Fruit fly (Drosophila melanogaster) whole organism, embryonic: ENCODE results near the gene CG13064.

ENCODE experiments used
- Ada2b ChIP-seq: fragments of 200-800 bp; sonication (Bioruptor generic); IDR thresholded peaks from 2 replicates; pipeline ENCODE4 v1.3.6; 2022; ENCODE audit warnings: missing biosample characterization, missing genetic modification characterization
- Atf-2 ChIP-seq: fragments of 200-800 bp; sonication (Bioruptor generic); optimal IDR thresholded peaks from 2 replicates; lab custom pipeline; 2016; ENCODE audit warnings: missing biosample characterization, missing genetic modification characterization
- Blimp-1 ChIP-seq: fragments of 200-800 bp; sonication (Bioruptor generic); optimal IDR thresholded peaks from 3 replicates; lab custom pipeline; 2018; ENCODE audit warnings: missing biosample characterization, missing genetic modification characterization, mild to moderate bottlenecking, moderate library complexity, missing genetic modification reagents
- CG12391 ChIP-seq: fragments of 200-800 bp; sonication (Bioruptor generic); optimal IDR thresholded peaks from 3 replicates; lab custom pipeline; 2018; ENCODE audit warnings: missing biosample characterization, mild to moderate bottlenecking, missing genetic modification characterization, moderate library complexity
- CG14441 ChIP-seq: fragments of 200-800 bp; sonication (Bioruptor generic); IDR thresholded peaks from 2 replicates; pipeline ENCODE4 v1.3.6; 2022; ENCODE audit warnings: missing biosample characterization, missing genetic modification characterization
- CG1603 ChIP-seq: fragments of 200-800 bp; sonication (Bioruptor generic); optimal IDR thresholded peaks from 2 replicates; lab custom pipeline; 2019; ENCODE audit warnings: missing biosample characterization, mild to moderate bottlenecking, missing genetic modification characterization, moderate library complexity
- CG2116 ChIP-seq: fragments of 200-800 bp; sonication (Bioruptor generic); optimal IDR thresholded peaks from 3 replicates; lab custom pipeline; 2018; ENCODE audit warnings: missing biosample characterization, mild to moderate bottlenecking, missing genetic modification characterization
- CG2678 ChIP-seq: fragments of 200-800 bp; sonication (Bioruptor generic); optimal IDR thresholded peaks from 3 replicates; lab custom pipeline; 2019; ENCODE audit warnings: missing biosample characterization, mild to moderate bottlenecking, missing genetic modification characterization, moderate library complexity
- CG30403 ChIP-seq: fragments of 200-800 bp; sonication (Bioruptor generic); optimal IDR thresholded peaks from 3 replicates; lab custom pipeline; 2016; ENCODE audit warnings: missing biosample characterization, missing genetic modification characterization
- CG31441 ChIP-seq: fragments of 200-800 bp; sonication (Bioruptor generic); IDR thresholded peaks from 2 replicates; pipeline ENCODE4 v1.3.6; 2022; ENCODE audit warnings: missing biosample characterization, missing genetic modification characterization
- CG42726 ChIP-seq: fragments of 200-800 bp; sonication (Bioruptor generic); IDR thresholded peaks from 2 replicates; pipeline ENCODE4 v1.3.6; 2022; ENCODE audit warnings: missing biosample characterization, missing genetic modification characterization; ENCODE audit not compliant: partially characterized antibody
- CG7987 ChIP-seq: fragments of 200-800 bp; sonication (Bioruptor generic); optimal IDR thresholded peaks from 2 replicates; lab custom pipeline; 2018; ENCODE audit warnings: missing biosample characterization, mild to moderate bottlenecking, missing genetic modification characterization, moderate library complexity
- CG9797 ChIP-seq: fragments of 200-800 bp; sonication (Bioruptor generic); optimal IDR thresholded peaks from 3 replicates; lab custom pipeline; 2018; ENCODE audit warnings: missing biosample characterization, mild to moderate bottlenecking, missing genetic modification characterization
- Gug ChIP-seq: fragments of 200-800 bp; sonication (Bioruptor generic); IDR thresholded peaks from 4 replicates; pipeline ENCODE4 v1.3.6; 2022; ENCODE audit warnings: missing biosample characterization, missing genetic modification characterization
- Hmx ChIP-seq: fragments of 200-800 bp; sonication (Bioruptor generic); optimal IDR thresholded peaks from 2 replicates; lab custom pipeline; 2016; ENCODE audit warnings: missing biosample characterization, missing genetic modification characterization
- Opbp ChIP-seq: fragments of 200-800 bp; sonication (Bioruptor generic); IDR thresholded peaks from 3 replicates; pipeline ENCODE4 v1.3.6; 2022; ENCODE audit warnings: missing biosample characterization, missing genetic modification characterization; ENCODE audit not compliant: partially characterized antibody
- Rx ChIP-seq: fragments of 200-800 bp; sonication (Bioruptor generic); IDR thresholded peaks from 2 replicates; pipeline ENCODE4 v1.3.6; 2022; ENCODE audit warnings: missing biosample characterization, missing genetic modification characterization
- Sox102F ChIP-seq: fragments of 200-800 bp; sonication (Bioruptor generic); optimal IDR thresholded peaks from 2 replicates; lab custom pipeline; 2018; ENCODE audit warnings: missing biosample characterization, mild to moderate bottlenecking, missing genetic modification characterization, moderate library complexity
- Trl ChIP-seq, 3 experiments: fragments of >200 bp in 2 of 3; fragments of 200-800 bp in 1 of 3; sonication (Bioruptor generic) in 1 of 3; optimal IDR thresholded peaks; 2 replicates in 1 of 3; 3 replicates in 2 of 3; lab custom pipeline; 2016 to 2017; ENCODE audit warnings: missing biosample characterization in 1 of 3, missing genetic modification characterization in 1 of 3
- Vsx1 ChIP-seq: fragments of 200-800 bp; sonication (Bioruptor generic); optimal IDR thresholded peaks from 2 replicates; lab custom pipeline; 2017; ENCODE audit warnings: missing biosample characterization, mild to moderate bottlenecking, missing genetic modification characterization, missing genetic modification reagents
- bbx ChIP-seq: fragments of 200-800 bp; sonication (Bioruptor generic); IDR thresholded peaks from 2 replicates; pipeline ENCODE4 v1.3.6; 2022; ENCODE audit warnings: missing biosample characterization, missing genetic modification characterization; ENCODE audit not compliant: partially characterized antibody
- chif ChIP-seq, 2 experiments: fragments of 200-800 bp; sonication (Bioruptor generic); optimal IDR thresholded peaks; 3 replicates each; lab custom pipeline; 2016; ENCODE audit warnings: missing biosample characterization in 2 of 2, missing genetic modification characterization in 2 of 2
- ci ChIP-seq: fragments of 200-800 bp; sonication (Bioruptor generic); IDR thresholded peaks from 3 replicates; pipeline ENCODE4 v1.3.6; 2022; ENCODE audit warnings: missing biosample characterization, missing genetic modification characterization
- da ChIP-seq: fragments of 200-800 bp; sonication (Bioruptor generic); optimal IDR thresholded peaks from 2 replicates; lab custom pipeline; 2016; ENCODE audit warnings: missing biosample characterization, missing genetic modification characterization
- disco-r ChIP-seq: fragments of 200-800 bp; sonication (Bioruptor generic); optimal IDR thresholded peaks from 2 replicates; lab custom pipeline; 2016; ENCODE audit warnings: missing biosample characterization, missing genetic modification characterization
- dm ChIP-seq: fragments of 200-800 bp; sonication (Bioruptor generic); optimal IDR thresholded peaks from 3 replicates; lab custom pipeline; 2016; ENCODE audit warnings: missing biosample characterization, missing genetic modification characterization
- dmrt99B ChIP-seq: fragments of 200-800 bp; sonication (Bioruptor generic); optimal IDR thresholded peaks from 2 replicates; lab custom pipeline; 2018; ENCODE audit warnings: missing biosample characterization, mild to moderate bottlenecking, missing genetic modification characterization, moderate library complexity
- dysf ChIP-seq: fragments of 200-800 bp; sonication (Bioruptor generic); IDR thresholded peaks from 3 replicates; pipeline ENCODE4 v1.3.6; 2022; ENCODE audit warnings: missing biosample characterization, missing genetic modification characterization
- gem ChIP-seq: fragments of 200-800 bp; sonication (Bioruptor generic); optimal IDR thresholded peaks from 2 replicates; lab custom pipeline; 2019; ENCODE audit warnings: missing biosample characterization, mild to moderate bottlenecking, missing genetic modification characterization, moderate library complexity
- gsb-n ChIP-seq: fragments of 200-800 bp; sonication (Bioruptor generic); optimal IDR thresholded peaks from 3 replicates; lab custom pipeline; 2018; ENCODE audit warnings: missing biosample characterization, mild to moderate bottlenecking, missing genetic modification characterization
- ind ChIP-seq: fragments of 200-800 bp; sonication (Bioruptor generic); optimal IDR thresholded peaks from 3 replicates; lab custom pipeline; 2016; ENCODE audit warnings: missing biosample characterization, missing genetic modification characterization
- mld ChIP-seq: fragments of 200-800 bp; sonication (Bioruptor generic); IDR thresholded peaks from 3 replicates; pipeline ENCODE4 v1.3.6; 2022; ENCODE audit warnings: missing biosample characterization, missing genetic modification characterization; ENCODE audit not compliant: partially characterized antibody
- nom ChIP-seq: fragments of 200-800 bp; sonication (Bioruptor generic); optimal IDR thresholded peaks from 2 replicates; lab custom pipeline; 2017; ENCODE audit warnings: missing biosample characterization, missing genetic modification characterization, mild to moderate bottlenecking, moderate library complexity, missing genetic modification reagents
- oc ChIP-seq: fragments of 200-800 bp; sonication (Bioruptor generic); optimal IDR thresholded peaks from 2 replicates; lab custom pipeline; 2018; ENCODE audit warnings: missing biosample characterization, mild to moderate bottlenecking, missing genetic modification characterization, moderate library complexity
- p53 ChIP-seq: fragments of 200-800 bp; sonication (Bioruptor generic); optimal IDR thresholded peaks from 2 replicates; lab custom pipeline; 2016; ENCODE audit warnings: missing biosample characterization, missing genetic modification characterization
- unc-4 ChIP-seq: fragments of 200-800 bp; sonication (Bioruptor generic); IDR thresholded peaks from 2 replicates; pipeline ENCODE4 v1.3.6; 2022; ENCODE audit warnings: missing biosample characterization, missing genetic modification characterization; ENCODE audit not compliant: partially characterized antibody
- vvl ChIP-seq: fragments of 200-800 bp; sonication (Bioruptor generic); IDR thresholded peaks from 2 replicates; pipeline ENCODE4 v1.3.6; 2022; ENCODE audit warnings: missing biosample characterization, missing genetic modification characterization

Gene CG13064

DNA sequence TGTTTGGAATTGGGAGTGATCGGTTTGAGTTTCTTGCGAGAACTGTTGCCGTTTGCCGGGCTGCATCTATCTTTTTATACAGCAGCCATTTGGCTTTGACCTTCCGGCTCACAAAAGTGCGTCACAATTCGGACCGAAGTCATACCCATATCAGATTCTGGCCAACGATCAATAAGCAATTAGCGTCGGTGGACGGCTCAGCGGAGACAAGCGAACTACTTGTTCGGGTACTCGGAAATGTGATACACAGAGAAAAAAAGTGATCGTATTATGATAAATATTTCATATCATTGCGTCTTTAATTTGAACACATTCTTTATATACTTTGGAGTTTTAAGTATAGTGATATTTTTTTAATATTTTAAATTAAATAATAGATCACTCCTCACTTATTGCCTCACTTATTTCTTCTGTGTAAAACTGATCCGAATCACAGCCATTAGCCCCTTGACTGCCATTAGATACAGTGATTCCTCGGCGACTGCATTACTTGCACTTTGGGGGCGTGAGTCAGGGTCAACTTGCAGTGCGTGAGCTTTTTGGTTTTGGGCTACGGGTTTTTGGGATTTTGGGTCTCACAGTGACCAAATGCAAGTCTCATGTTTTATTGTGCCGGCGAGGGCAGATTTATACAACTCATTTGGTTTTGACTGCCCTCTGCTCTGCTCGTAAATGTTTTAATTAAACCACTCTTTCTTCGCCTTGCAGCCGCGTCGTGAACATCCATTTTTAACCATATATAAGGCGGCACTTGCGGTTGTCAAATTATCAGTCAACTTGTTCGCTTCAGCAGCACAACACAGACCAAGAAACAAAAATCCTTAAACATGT, 25.8 kb downstream of the CG13064 start, which contains the start of the genes CG13043 and CG13063 (continued):
- peak; percentile 35 for TF ChIP-seq Sox102F
- TF ChIP-seq Atf-2 (GFP tag; lab: Kevin White, UChicago) = no peak
- no peak for TF ChIP-seq p53 (GFP tag; lab: Kevin White, UChicago)
- TF ChIP-seq CG2678 (tag; lab: Kevin White, UChicago) = peak; percentile 42
- no peak for TF ChIP-seq chif (GFP tag; optimal IDR thresholded peaks at IDR 0.05; lab: Kevin White, UChicago)
- TF ChIP-seq CG30403 (GFP tag; lab: Kevin White, UChicago) = no peak
- peak; percentile 58 for TF ChIP-seq gsb-n (tag; lab: Kevin White, UChicago)
- 0 out of 3 replicates have a peak, but pooled peaks have one; percentile 31 for TF ChIP-seq dysf (GFP tag; lab: Robert Waterston, UW)
- no peak for TF ChIP-seq CG42726 (GFP tag; lab: Robert Waterston, UW)
- TF ChIP-seq ci = 0 out of 3 replicates have a peak, but pooled peaks have one; percentile 32
- TF ChIP-seq CG1603 (tag; lab: Kevin White, UChicago) = no peak
- no peak for TF ChIP-seq CG9797 (GFP tag; lab: Kevin White, UChicago)
- TF ChIP-seq oc = peak; percentile 7
- TF ChIP-seq dm (GFP tag; lab: Kevin White, UChicago) = no peak
- 0 out of 2 replicates have a peak, but pooled peaks have one; percentile 23 for TF ChIP-seq CG31441 (GFP tag; lab: Robert Waterston, UW)
- TF ChIP-seq vvl = no peak
- peak; percentile 2 for TF ChIP-seq dmrt99B (tag; lab: Kevin White, UChicago)
- TF ChIP-seq Ada2b (GFP tag; lab: Robert Waterston, UW) = no peak
- TF ChIP-seq Blimp-1 = peak; percentile 27
- 0 out of 2 replicates have a peak, but pooled peaks have one; percentile 27 for TF ChIP-seq CG14441
- no peak for TF ChIP-seq CG2116 (GFP tag; lab: Kevin White, UChicago)
- TF ChIP-seq Trl (optimal IDR thresholded peaks at IDR 0.05; lab: Kevin White, UChicago) = no peak
- no peak for TF ChIP-seq Trl (GFP tag; optimal IDR thresholded peaks at IDR 0.05; lab: Kevin White, UChicago)
- TF ChIP-seq unc-4 (GFP tag; lab: Robert Waterston, UW) = no peak
- TF ChIP-seq Vsx1 = no peak
- TF ChIP-seq Rx (GFP tag; lab: Robert Waterston, UW) = no peak
- TF ChIP-seq Opbp (GFP tag; lab: Robert Waterston, UW) = no peak
- peak; percentile 59 for TF ChIP-seq gem
- TF ChIP-seq nom (GFP tag; lab: Kevin White, UChicago) = no peak
- no peak for TF ChIP-seq CG7987 (GFP tag; lab: Kevin White, UChicago)
- no peak for TF ChIP-seq Hmx (GFP tag; lab: Kevin White, UChicago)
- TF ChIP-seq ind = no peak

DNA sequence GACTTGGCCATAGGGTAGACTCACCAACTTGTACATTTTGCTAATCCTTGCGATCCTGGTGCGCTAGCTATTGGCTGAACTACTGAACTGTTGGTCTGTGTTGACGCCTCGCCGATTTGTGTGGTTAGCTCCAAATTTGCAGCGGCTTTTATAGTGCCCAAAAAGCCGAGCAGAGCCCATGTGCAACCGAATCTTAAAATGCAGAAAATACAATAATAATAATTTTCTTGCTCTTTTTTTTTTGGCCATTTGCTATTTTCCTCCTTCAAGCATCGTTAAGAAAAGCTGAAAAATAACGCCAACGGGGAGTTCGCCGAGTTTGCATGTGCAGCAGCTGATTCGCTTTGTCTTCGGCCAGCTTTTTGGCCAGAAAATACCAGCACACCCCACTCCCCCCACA, 28.2 kb downstream of the CG13064 start, which contains the start of gene CG13042:
TSS of gene CG13042 (minus strand) at position 101 of the 400 bp plus-strand sequence.
- TF ChIP-seq da (GFP tag; lab: Kevin White, UChicago) (no peak), CG12391 (tag; lab: Kevin White, UChicago) (no peak), Gug (0 out of 4 replicates have a peak, but pooled peaks have one; percentile 2), disco-r (GFP tag; lab: Kevin White, UChicago) (no peak), bbx (GFP tag; lab: Robert Waterston, UW) (no peak), mld (no peak)
